Fruit fly (Drosophila melanogaster) whole organism: Measurements from ENCODE around the gene Sema5c.

Source experiments
- CG8478 ChIP-seq: fragments of >200 bp; optimal IDR thresholded peaks from 2 replicates; lab custom pipeline; 2018; ENCODE audit warnings: inconsistent platforms
- EcR ChIP-seq, 2 experiments: fragments of >200 bp; optimal IDR thresholded peaks; 2 replicates each; lab custom pipeline; 2017; ENCODE audit warnings: missing biosample characterization in 2 of 2, missing genetic modification characterization in 2 of 2, missing genetic modification reagents in 2 of 2

DNA sequence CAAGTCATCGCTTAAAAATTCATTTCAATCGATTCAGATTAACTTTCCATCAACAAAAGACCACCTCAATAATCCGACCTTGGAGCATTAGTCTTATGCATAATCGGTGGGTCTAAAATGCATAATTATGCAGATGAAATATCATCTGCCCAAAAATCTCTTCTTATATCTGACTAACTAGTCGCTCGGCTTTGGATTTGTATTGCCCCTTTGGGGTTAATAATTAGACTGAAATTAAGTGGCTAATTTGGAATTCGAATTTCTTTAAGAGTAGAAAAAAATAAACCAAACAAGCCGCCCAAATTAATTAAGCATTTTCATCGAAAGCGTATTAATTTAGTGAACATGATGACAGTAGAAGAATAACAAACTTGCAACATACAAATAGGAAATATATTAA, 45.0 kb downstream of the Sema5c start:
- TF ChIP-seq CG8478 (lab: Kevin White, UChicago) (no peak), EcR (GFP tag; optimal IDR thresholded peaks at IDR 0.05; lab: Kevin White, UChicago) (no peak)
